Fruit fly (Drosophila melanogaster): ENCODE measurements around the gene CG17028.

dm6 chr3L:16018251-16018583, 39.9 kb downstream of the CG17028 start:
- TF ChIP-seq OdsH (GFP tag; optimal IDR thresholded peaks at IDR 0.05) (no peak), Eip78C (GFP tag) (peak; percentile 49), CG11902 (GFP tag; optimal IDR thresholded peaks at IDR 0.05) (no peak), Eip93F (GFP tag; optimal IDR thresholded peaks at IDR 0.05) (no peak), ss (GFP tag; optimal IDR thresholded peaks at IDR 0.05) (no peak), CG32006 (GFP tag; optimal IDR thresholded peaks at IDR 0.05) (peak; percentile 14), Hr38 (GFP tag; optimal IDR thresholded peaks at IDR 0.05) (no peak)
